Fruit fly (Drosophila melanogaster): ENCODE measurements around the gene Phb1.

DNA sequence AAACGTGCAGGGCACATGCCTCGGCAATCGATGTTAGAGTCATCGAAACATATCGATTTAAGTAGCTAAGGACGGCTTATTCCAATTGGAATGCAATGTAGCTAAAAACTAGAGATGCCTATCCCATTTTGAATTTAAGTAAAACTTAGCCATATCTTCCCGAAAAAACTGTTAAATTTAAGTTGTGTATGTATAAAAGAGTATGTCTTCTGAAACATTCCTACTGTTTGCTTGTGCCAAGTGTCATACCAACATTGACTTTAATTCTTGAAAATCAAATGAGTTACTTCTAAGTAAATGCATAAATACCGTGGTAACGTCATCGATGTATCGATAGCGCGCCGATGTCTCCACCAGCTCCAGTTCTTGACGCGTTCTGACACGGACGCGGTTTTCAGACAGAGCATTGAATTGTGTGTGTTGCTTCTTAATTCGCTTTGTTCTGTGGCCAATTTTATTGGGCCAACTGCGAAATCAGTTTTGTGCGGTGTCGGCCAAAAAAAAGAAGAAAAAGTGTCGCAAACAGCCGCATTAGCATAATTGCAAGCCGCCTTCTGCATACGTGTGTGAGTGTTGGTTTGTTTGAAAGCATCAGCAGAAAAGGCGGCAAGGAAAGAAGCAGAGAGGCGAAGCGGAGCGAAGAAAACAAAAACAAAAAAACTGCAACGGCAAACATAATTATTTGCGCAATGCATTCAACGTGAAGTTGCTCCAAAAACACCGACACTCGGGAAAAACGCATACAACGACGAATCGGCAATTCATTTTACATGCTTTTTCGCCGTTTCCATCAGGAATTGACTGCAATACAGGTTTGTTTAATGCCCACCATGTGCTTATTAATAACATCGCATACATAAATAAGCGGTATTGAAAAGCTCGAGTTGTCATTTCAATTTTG is 10.0 kb upstream of the Phb1 start, which contains the start of gene brat:
- TF ChIP-seq CG14711 (tag; optimal IDR thresholded peaks at IDR 0.05) (no peak), toe (GFP tag; optimal IDR thresholded peaks at IDR 0.05) (peak; percentile 77), cic (GFP tag; optimal IDR thresholded peaks at IDR 0.05) (no peak), CG12768 (GFP tag; optimal IDR thresholded peaks at IDR 0.05) (no peak), CG5204 (GFP tag; optimal IDR thresholded peaks at IDR 0.05) (peak; percentile 51)

Data from whole organism, adult.